Worm (Caenorhabditis elegans) whole organism, L4/young adult: ENCODE data around the gene chil-8.
"Not testable (repeated sequence)": the region's sequence is repeated elsewhere in the genome, so short reads cannot be mapped to it uniquely, and the experiment has no call there.

Experiments
- W03F9.2 ChIP-seq: fragments of 150-350 bp; optimal IDR thresholded peaks from 2 replicates; lab custom pipeline; 2014; ENCODE audit warnings: missing biosample characterization, missing genetic modification characterization
- dao-5 ChIP-seq: sonication (generic microtip); optimal IDR thresholded peaks from 2 replicates; lab custom pipeline; 2016; ENCODE audit warnings: missing genotype, missing genetic modification characterization, moderate library complexity, missing compliant biosample characterization
- him-1 ChIP-seq: sonication (generic microtip); optimal IDR thresholded peaks from 2 replicates; lab custom pipeline; 2016; ENCODE audit warnings: missing genotype, missing genetic modification reagents, missing genetic modification characterization, missing compliant biosample characterization

Gene chil-8

DNA sequence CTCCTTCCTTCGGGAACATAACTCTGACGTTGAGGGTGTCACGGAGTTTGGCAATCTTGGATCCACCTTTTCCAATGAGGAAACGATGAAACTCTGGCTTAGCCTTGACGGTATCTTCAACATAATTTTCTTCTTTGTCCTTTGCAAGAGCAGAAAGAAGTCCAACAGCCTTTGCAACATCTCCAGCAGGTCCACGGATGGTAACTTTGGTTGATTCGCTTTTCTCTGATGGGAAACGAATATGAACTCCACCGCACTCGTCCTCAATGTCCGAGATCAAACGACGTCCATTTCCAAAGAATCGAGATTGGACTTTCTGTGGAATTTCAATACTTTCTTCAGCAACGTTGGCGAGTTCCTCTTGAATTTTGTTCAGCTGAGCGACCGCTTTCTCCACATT lies 15.7 kb upstream of the chil-8 start:
- TF ChIP-seq dao-5 (tag; lab: Kevin White, UChicago) (no peak), W03F9.2 (tag; lab: Kevin White, UChicago) (no peak), him-1 (tag; lab: Kevin White, UChicago) (no peak)

DNA sequence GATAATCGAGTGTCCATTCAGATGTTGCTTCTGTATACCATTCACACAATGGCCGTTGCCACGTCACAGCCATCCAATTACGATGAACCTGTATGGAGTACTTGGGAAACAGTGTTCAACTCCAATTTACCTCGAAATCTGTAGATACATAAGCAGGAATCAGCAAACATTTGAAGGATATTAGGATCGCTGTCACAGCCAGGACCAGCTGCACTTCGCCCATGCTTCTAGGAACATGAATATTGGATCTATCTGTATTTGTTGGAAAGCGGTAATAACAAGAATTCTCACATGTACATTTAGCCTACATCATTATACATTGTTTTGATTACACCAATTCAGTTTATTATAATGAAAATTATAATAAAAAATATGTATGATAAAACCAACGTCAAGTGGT lies 13.4 kb upstream of the chil-8 start, which contains the start of gene algn-8:
algn-8 (minus strand) TSS at position 227 of the 400 bp plus-strand sequence.
- TF ChIP-seq W03F9.2 (tag; lab: Kevin White, UChicago) (no peak), him-1 (tag; lab: Kevin White, UChicago) (no peak), dao-5 (tag; lab: Kevin White, UChicago) (no peak)

DNA sequence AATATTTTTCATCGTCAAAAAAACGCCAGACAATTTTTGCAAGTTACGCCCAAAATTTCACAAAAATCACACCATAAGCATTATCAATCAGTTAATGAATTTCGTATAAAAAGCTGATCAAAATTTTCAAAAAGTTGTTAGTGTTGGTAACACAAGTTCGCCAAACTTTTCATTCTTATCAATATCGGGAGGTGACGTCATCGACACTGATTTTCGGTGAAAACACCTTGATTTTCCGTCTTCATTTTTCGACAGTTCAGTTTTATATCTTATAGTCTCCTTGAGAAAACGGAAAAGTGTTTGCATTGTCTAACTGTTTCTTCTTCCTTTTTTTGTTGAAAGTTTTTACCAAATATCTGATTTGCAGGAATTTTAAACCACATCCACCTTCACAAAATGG lies 8.0 kb upstream of the chil-8 start, which contains the start of gene C08H9.15:
C08H9.15 (plus strand) TSS at position 368 of the 400 bp plus-strand sequence.
- TF ChIP-seq him-1 (tag; lab: Kevin White, UChicago) (no peak), dao-5 (tag; lab: Kevin White, UChicago) (no peak), W03F9.2 (tag; lab: Kevin White, UChicago) (no peak)

DNA sequence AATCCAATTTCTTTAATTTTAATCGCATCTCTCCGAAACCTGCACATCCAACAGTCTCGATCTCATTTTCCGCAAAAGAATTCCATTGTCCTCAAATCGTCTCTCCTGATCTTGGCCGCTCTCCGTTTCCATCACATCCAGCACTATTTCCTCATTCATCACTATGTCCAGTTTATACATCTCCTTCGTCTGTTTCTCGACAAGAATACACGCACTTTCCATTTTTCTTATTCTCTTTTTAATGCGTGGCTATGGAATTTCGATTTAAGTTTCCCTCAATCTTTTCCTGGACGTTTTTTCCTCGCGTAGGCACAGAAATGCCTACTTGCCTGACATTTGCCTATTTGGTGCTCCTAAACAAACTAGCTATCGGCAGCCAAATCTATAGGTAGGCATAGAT lies 7.0 kb upstream of the chil-8 start:
- TF ChIP-seq W03F9.2 (tag; lab: Kevin White, UChicago) (no peak), him-1 (tag; lab: Kevin White, UChicago) (no peak), dao-5 (tag; lab: Kevin White, UChicago) (no peak)

DNA sequence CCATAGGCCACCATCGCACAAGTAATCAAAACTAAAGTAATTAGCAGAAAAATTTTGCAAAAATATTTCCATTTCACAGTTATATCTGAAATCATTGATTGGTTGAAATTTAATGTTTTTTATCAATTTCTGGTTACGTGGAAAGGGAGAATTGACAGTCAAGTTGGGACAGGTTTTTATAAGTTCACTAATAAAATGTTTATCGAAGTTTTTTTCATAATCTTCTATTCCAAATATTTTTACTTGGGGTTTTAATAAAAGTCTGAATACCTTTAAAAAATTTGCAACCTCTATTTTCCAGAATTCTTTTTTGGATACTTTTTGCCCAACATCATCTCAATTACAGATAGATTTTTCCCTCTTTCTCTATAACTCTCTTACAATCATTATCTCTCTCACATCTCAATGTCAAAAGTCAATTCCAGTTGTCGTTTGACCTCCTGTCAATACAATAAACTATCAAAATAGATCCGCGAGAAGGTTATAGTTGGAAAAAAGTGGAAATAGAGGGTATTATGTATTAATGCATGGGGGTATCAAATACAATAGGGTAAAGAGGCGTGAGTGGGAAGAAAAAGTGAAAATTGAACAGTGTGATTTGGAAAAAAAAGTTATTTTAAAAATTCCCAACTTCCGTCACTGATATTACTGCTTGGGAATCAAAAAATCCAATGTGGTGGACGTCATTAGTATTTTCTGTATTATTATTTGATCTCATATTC lies 1.8 kb upstream of the chil-8 start, which contains the start of the genes chil-2 and ctsa-3.2:
chil-2 (minus strand) TSS at position 101 of the 722 bp plus-strand sequence.
ctsa-3.2 (plus strand) TSS at position 672 of the 722 bp plus-strand sequence.
- no peak for TF ChIP-seq W03F9.2 (tag; lab: Kevin White, UChicago)

DNA sequence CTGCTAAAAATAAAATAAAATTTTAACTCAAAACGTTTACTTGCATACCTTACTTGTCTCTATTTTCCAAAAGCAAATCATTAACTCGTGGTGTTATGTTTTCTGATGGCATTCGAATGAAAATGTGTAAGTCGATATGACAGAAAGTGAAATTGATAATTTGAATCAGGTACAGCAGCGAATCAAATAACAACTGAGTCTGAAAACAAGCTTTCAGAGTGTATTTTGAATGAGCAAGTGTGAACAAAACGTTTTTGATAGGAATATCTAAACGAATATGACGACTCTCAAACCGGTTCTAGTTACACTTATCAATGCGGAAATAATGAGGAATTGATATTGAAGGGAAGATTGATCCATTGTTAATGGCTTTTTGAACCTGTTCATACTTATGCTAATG lies 1.8 kb downstream of the chil-8 start, which contains the start of gene chil-7:
chil-7 (minus strand) TSS at position 112 of the 400 bp plus-strand sequence.
- no peak for TF ChIP-seq W03F9.2 (tag; lab: Kevin White, UChicago)
- TF ChIP-seq dao-5 (tag; lab: Kevin White, UChicago): no peak
- TF ChIP-seq him-1 (tag; lab: Kevin White, UChicago): no peak

DNA sequence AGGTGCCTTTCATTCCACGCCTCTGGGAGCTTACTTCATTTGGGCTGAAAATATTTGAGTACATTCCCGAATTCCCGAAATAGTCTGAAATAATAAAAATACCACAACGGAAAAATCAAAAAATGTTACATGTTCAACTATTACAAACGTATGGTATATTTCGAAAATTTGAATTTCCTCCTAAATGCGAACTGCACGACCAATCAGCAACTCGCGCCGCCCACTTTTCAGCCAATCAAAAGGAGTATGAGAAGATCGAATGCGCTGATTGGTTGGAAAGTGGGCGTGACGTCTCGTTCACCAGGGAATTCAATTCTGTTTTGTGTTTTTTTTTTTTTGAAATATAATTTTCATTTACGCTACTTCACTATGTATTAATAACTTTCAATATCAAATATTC lies 4.2 kb downstream of the chil-8 start, which contains the start of gene old-1:
old-1 (minus strand) TSS at position 50 of the 400 bp plus-strand sequence.
- TF ChIP-seq him-1 (tag; lab: Kevin White, UChicago) (no peak), W03F9.2 (tag; lab: Kevin White, UChicago) (no peak), dao-5 (tag; lab: Kevin White, UChicago) (no peak)

DNA sequence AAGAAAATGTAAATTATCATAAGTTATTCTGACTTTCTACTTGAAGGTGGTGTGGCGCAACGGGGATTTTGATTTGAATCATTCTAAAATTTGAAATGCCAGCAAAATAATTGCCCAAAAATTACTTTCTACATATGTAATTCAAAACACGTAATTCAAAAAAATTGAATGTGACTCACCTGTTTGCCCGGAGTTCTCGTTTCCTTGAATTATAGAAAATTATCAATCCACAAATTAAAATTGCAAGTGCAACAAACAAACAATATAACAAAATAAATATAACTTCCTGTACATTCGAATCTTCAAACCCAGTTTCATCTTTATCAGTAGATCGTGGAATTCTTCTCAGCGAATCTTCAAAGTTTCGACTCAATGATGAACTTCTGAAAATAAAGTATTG lies 4.7 kb downstream of the chil-8 start:
- no peak for TF ChIP-seq him-1 (tag; lab: Kevin White, UChicago)
- no peak for TF ChIP-seq dao-5 (tag; lab: Kevin White, UChicago)
- TF ChIP-seq W03F9.2 (tag; lab: Kevin White, UChicago): no peak

DNA sequence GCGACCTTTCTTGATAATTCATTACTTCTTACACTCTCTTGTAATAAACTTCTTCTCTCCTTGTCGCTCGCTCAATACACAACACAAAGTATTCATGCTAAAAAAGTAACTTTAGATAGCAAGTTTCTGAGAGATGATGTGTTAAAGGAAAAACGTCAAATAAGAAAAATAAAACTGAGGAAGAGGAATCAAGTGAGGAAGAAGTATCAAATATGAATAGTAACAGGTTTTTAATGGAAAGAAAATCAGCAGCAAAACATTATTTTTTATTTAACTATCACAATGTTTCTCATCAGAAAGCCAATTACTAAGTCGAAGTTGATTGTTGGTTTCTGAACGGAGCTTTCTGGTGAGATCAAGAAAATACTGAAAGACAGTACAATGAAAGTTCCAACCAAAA lies 6.5 kb downstream of the chil-8 start, which contains the start of gene chil-1:
chil-1 (minus strand) TSS at position 101 of the 400 bp plus-strand sequence.
- not testable (repeated sequence) for TF ChIP-seq W03F9.2, him-1, dao-5 (tag; lab: Kevin White, UChicago)

DNA sequence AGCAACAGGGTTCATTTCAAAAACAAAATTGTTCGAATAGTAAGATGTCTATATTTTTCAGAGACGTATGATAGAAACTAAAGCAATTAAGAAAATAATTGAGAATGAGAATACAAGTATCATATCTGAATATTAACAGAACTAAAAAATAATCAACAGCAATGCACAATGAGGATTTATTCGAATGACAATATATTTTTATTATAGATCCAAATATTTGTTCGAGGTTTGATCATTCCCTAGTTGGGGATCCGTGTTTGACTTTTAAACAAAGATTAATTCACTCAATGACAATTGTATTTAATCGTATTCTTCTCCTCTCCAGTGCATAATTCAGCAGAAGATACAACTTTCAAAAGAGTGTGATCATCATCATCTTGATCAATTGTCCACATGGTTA lies 10.7 kb downstream of the chil-8 start, which contains the start of gene C08H9.18:
C08H9.18 (minus strand) TSS at position 101 of the 400 bp plus-strand sequence.
- TF ChIP-seq W03F9.2 (tag; lab: Kevin White, UChicago) (no peak), him-1 (tag; lab: Kevin White, UChicago) (no peak), dao-5 (tag; lab: Kevin White, UChicago) (no peak)

DNA sequence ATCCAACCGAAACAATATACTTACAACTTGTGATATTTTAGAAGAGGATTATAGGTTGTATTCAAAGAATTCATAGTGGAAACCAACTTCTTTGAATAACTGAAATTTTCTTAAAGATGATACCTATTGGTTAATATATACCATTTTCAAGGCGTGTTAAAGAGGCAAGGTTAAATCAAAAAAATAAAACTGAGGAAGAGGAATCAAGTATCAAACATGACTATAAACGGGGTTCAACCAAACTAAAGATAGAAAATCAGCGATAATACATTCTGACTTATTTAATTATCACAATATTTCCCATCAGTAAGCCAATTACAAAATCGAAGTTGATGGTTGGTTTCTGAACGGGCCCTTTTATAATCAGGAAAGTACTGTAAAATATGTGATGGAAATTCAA lies 11.5 kb downstream of the chil-8 start, which contains the start of gene chil-3:
chil-3 (minus strand) TSS at position 101 of the 400 bp plus-strand sequence.
- no peak for TF ChIP-seq W03F9.2 (tag; lab: Kevin White, UChicago)

DNA sequence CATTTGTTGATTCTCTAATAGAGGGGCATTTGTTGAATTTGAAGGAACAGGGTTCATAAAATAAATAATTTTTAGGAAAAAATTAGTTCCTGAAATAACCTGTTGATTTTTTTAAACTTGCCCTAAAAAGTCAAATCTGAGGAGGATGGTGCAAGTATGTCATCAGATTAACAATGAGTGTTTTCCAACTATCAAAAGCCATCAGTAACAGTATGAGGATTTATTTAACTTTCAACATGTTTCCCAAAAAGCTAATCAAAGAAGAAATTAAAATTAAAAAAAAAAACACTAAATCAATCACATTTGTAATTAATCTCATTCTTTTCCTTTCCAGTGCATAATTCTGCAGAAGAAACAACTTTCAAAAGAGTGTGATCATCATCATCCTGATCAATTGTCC lies 13.3 kb downstream of the chil-8 start, which contains the start of gene chil-5:
chil-5 (minus strand) TSS at position 101 of the 400 bp plus-strand sequence.
- no peak for TF ChIP-seq W03F9.2 (tag; lab: Kevin White, UChicago)
- TF ChIP-seq dao-5 (tag; lab: Kevin White, UChicago): no peak
- TF ChIP-seq him-1 (tag; lab: Kevin White, UChicago): no peak

DNA sequence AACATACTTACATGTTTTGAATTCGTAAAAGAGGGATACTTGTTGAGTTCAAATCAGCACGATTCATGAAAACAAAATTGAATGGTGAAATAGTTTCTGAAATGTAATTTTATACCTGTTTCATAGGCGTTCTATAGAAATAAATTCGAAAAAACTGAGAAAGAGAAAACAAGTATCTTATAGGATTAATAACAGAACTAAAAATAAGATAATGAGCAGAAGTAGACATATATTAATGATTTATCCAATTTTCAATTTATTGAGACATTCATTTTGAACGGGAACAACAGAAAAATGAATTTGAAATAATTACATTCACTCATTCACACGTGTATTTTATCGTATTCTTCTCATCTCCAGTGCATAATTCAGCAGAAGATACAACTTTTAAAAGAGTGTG lies 15.1 kb downstream of the chil-8 start, which contains the start of gene chil-6:
chil-6 (minus strand) TSS at position 101 of the 400 bp plus-strand sequence.
- no peak for TF ChIP-seq dao-5 (tag; lab: Kevin White, UChicago)
- no peak for TF ChIP-seq W03F9.2 (tag; lab: Kevin White, UChicago)
- TF ChIP-seq him-1 (tag; lab: Kevin White, UChicago): no peak
